Worm (Caenorhabditis elegans) whole organism, L4 larva: Measurements from ENCODE around the gene unc-16.

ENCODE experiments used
- F10B5.3 ChIP-seq: sonication (generic microtip); optimal IDR thresholded peaks from 2 replicates; lab custom pipeline; 2016; ENCODE audit warnings: mild to moderate bottlenecking, missing genetic modification characterization, missing compliant biosample characterization
- F26F4.8 ChIP-seq: fragments of 200-800 bp; sonication (Bioruptor generic); conservative IDR thresholded peaks from 2 replicates; pipeline ENCODE4 v1.3.6; 2022; ENCODE audit warnings: missing genetic modification characterization, missing compliant biosample characterization
- F44E2.7 ChIP-seq: fragments of 200-800 bp; sonication (Bioruptor generic); IDR thresholded peaks from 2 replicates; pipeline ENCODE4 v2.1.2; 2022; ENCODE audit warnings: missing genetic modification characterization, missing compliant biosample characterization
- F49E8.2 ChIP-seq: sonication (generic microtip); optimal IDR thresholded peaks from 2 replicates; lab custom pipeline; 2016; ENCODE audit warnings: missing compliant biosample characterization, mild to moderate bottlenecking, missing genetic modification characterization, borderline replicate concordance
- T26A8.4 ChIP-seq: fragments of 200-800 bp; sonication (Bioruptor generic); IDR thresholded peaks from 2 replicates; pipeline ENCODE4 v1.3.6; 2022; ENCODE audit warnings: missing genetic modification characterization, missing compliant biosample characterization
- aly-2 ChIP-seq: sonication (generic microtip); optimal IDR thresholded peaks from 2 replicates; lab custom pipeline; 2018; ENCODE audit warnings: missing biosample characterization, missing genetic modification characterization
- ceh-28 ChIP-seq: fragments of 150-350 bp; optimal IDR thresholded peaks from 2 replicates; lab custom pipeline; 2014; ENCODE audit warnings: missing biosample characterization, missing genetic modification reagents, missing genetic modification characterization
- ceh-62 ChIP-seq: sonication (generic microtip); optimal IDR thresholded peaks from 2 replicates; lab custom pipeline; 2017; ENCODE audit warnings: missing biosample characterization, missing genetic modification characterization
- ces-1 ChIP-seq: fragments of 150-350 bp; sonication (generic microtip); optimal IDR thresholded peaks from 4 replicates; lab custom pipeline; 2014; ENCODE audit warnings: missing biosample characterization, missing genetic modification reagents, missing genetic modification characterization
- cey-2 ChIP-seq: sonication (generic microtip); optimal IDR thresholded peaks from 3 replicates; lab custom pipeline; 2017; ENCODE audit warnings: missing genetic modification characterization, mild to moderate bottlenecking, missing compliant biosample characterization, antibody characterized with exemption, borderline replicate concordance; ENCODE audit not compliant: insufficient read depth
- ctbp-1 ChIP-seq: fragments of 200-800 bp; sonication (Bioruptor generic); IDR thresholded peaks from 2 replicates; pipeline ENCODE4 v1.3.6; 2022; ENCODE audit warnings: missing genetic modification reagents, missing genetic modification characterization, missing compliant biosample characterization
- daf-12 ChIP-seq: fragments of 150-350 bp; optimal IDR thresholded peaks from 2 replicates; lab custom pipeline; 2014; ENCODE audit warnings: missing biosample characterization, missing genetic modification reagents, missing genetic modification characterization
- daf-19 ChIP-seq: fragments of 200-800 bp; sonication (Bioruptor generic); conservative IDR thresholded peaks from 2 replicates; pipeline ENCODE4 v1.3.6; 2022; ENCODE audit warnings: missing genetic modification characterization, missing compliant biosample characterization
- dmd-6 ChIP-seq: fragments of 200-800 bp; sonication (Bioruptor generic); IDR thresholded peaks from 2 replicates; pipeline ENCODE4 v1.3.6; 2022; ENCODE audit warnings: missing genetic modification reagents, missing genetic modification characterization, missing compliant biosample characterization
- dmd-9 ChIP-seq: fragments of 200-800 bp; sonication (Bioruptor generic); IDR thresholded peaks from 2 replicates; pipeline ENCODE4 v1.3.6; 2022; ENCODE audit warnings: missing genetic modification reagents, missing genetic modification characterization, missing compliant biosample characterization
- dpl-1 ChIP-seq: fragments of 150-350 bp; optimal IDR thresholded peaks from 2 replicates; lab custom pipeline; 2014; ENCODE audit warnings: missing biosample characterization, missing genetic modification reagents, missing genetic modification characterization
- dve-1 ChIP-seq: sonication (generic microtip); optimal IDR thresholded peaks from 2 replicates; lab custom pipeline; 2017; ENCODE audit warnings: antibody characterized with exemption, mild to moderate bottlenecking, missing genetic modification characterization, missing compliant biosample characterization; ENCODE audit not compliant: insufficient read depth
- egl-27 ChIP-seq: sonication (generic microtip); optimal IDR thresholded peaks from 3 replicates; lab custom pipeline; 2017; ENCODE audit warnings: missing biosample characterization, missing genetic modification reagents, missing genetic modification characterization
- fkh-10 ChIP-seq: fragments of 150-350 bp; optimal IDR thresholded peaks from 2 replicates; lab custom pipeline; 2014; ENCODE audit warnings: missing biosample characterization, missing genetic modification reagents, missing genetic modification characterization
- hlh-11 ChIP-seq: fragments of 200-800 bp; sonication (Bioruptor generic); optimal IDR thresholded peaks from 2 replicates; lab custom pipeline; 2018; ENCODE audit warnings: mild to moderate bottlenecking, missing genetic modification characterization, missing compliant biosample characterization
- hmg-1.1 ChIP-seq: fragments of 200-800 bp; sonication (Bioruptor generic); IDR thresholded peaks from 2 replicates; pipeline ENCODE4 v1.3.6; 2022; ENCODE audit warnings: missing genetic modification reagents, missing genetic modification characterization, missing compliant biosample characterization
- jun-1 ChIP-seq: fragments of 150-350 bp; optimal IDR thresholded peaks from 2 replicates; lab custom pipeline; 2014; ENCODE audit warnings: missing biosample characterization, missing genetic modification reagents, missing genetic modification characterization
- lin-1 ChIP-seq: fragments of 200-800 bp; sonication (Bioruptor generic); IDR thresholded peaks from 2 replicates; pipeline ENCODE4 v1.3.6; 2022; ENCODE audit warnings: missing genetic modification reagents, missing genetic modification characterization, missing compliant biosample characterization
- lin-15B ChIP-seq: fragments of 150-350 bp; sonication (generic microtip); optimal IDR thresholded peaks from 3 replicates; lab custom pipeline; 2014; ENCODE audit warnings: missing biosample characterization, missing genetic modification characterization
- lin-29 ChIP-seq: fragments of 200-800 bp; sonication (Bioruptor generic); IDR thresholded peaks from 2 replicates; pipeline ENCODE4 v1.3.6; 2022; ENCODE audit warnings: missing genetic modification reagents, missing genetic modification characterization, missing compliant biosample characterization
- lin-38 ChIP-seq: fragments of 200-800 bp; sonication (Bioruptor generic); IDR thresholded peaks from 2 replicates; pipeline ENCODE4 v1.3.6; 2022; ENCODE audit warnings: missing genetic modification reagents, missing genetic modification characterization, missing compliant biosample characterization
- lin-39 ChIP-seq: fragments of 150-350 bp; optimal IDR thresholded peaks from 2 replicates; lab custom pipeline; 2014; ENCODE audit warnings: missing biosample characterization, missing genetic modification reagents, missing genetic modification characterization
- lir-3 ChIP-seq: sonication (generic microtip); optimal IDR thresholded peaks from 2 replicates; lab custom pipeline; 2016; ENCODE audit warnings: mild to moderate bottlenecking, missing genetic modification characterization, missing compliant biosample characterization
- madf-9 ChIP-seq: fragments of 200-800 bp; sonication (Bioruptor generic); conservative IDR thresholded peaks from 2 replicates; pipeline ENCODE4 v1.3.6; 2022; ENCODE audit warnings: missing genetic modification reagents, missing genetic modification characterization, missing compliant biosample characterization
- mdt-29 ChIP-seq: fragments of 200-800 bp; sonication (Bioruptor generic); IDR thresholded peaks from 2 replicates; pipeline ENCODE4 v1.3.6; 2022; ENCODE audit warnings: missing genetic modification reagents, missing genetic modification characterization, missing compliant biosample characterization
- mep-1 ChIP-seq: fragments of 150-350 bp; sonication (generic microtip); optimal IDR thresholded peaks from 3 replicates; lab custom pipeline; 2014; ENCODE audit warnings: missing biosample characterization, missing genetic modification characterization
- mxl-3 ChIP-seq: fragments of 200-800 bp; sonication (Bioruptor generic); optimal IDR thresholded peaks from 2 replicates; lab custom pipeline; 2018; ENCODE audit warnings: mild to moderate bottlenecking, missing genetic modification characterization, missing compliant biosample characterization
- nhr-10 ChIP-seq: fragments of 150-350 bp; optimal IDR thresholded peaks from 2 replicates; lab custom pipeline; 2014; ENCODE audit warnings: missing biosample characterization, missing genetic modification characterization
- nhr-102 ChIP-seq: sonication (generic microtip); optimal IDR thresholded peaks from 2 replicates; lab custom pipeline; 2016; ENCODE audit warnings: mild to moderate bottlenecking, missing genetic modification characterization, moderate library complexity, missing compliant biosample characterization
- nhr-76 ChIP-seq: fragments of 150-350 bp; optimal IDR thresholded peaks from 2 replicates; lab custom pipeline; 2014; ENCODE audit warnings: missing biosample characterization, missing genetic modification characterization
- nhr-77 ChIP-seq: fragments of 150-350 bp; optimal IDR thresholded peaks from 2 replicates; lab custom pipeline; 2014; ENCODE audit warnings: missing biosample characterization, missing genetic modification characterization
- pha-4 ChIP-seq, 2 experiments: fragments of 150-350 bp in 1 of 2; fragments of 200-800 bp in 1 of 2; sonication (Bioruptor generic) in 1 of 2; IDR thresholded peaks in 1 of 2; optimal IDR thresholded peaks in 1 of 2; 2 replicates each; pipeline versions ENCODE4 v1.3.6 to Lab custom; 2014 to 2022; ENCODE audit warnings: missing genetic modification characterization in 2 of 2, missing genetic modification reagents in 2 of 2, missing biosample characterization in 1 of 2, missing compliant biosample characterization in 1 of 2
- pqm-1 ChIP-seq: sonication (generic microtip); optimal IDR thresholded peaks from 2 replicates; lab custom pipeline; 2017; ENCODE audit warnings: missing biosample characterization, missing genetic modification characterization
- saeg-2 ChIP-seq: fragments of 200-800 bp; sonication (Bioruptor generic); IDR thresholded peaks from 2 replicates; pipeline ENCODE4 v1.3.6; 2022; ENCODE audit warnings: missing genetic modification reagents, missing genetic modification characterization, missing compliant biosample characterization
- snpc-1.2 ChIP-seq: fragments of 200-800 bp; sonication (Bioruptor generic); IDR thresholded peaks from 2 replicates; pipeline ENCODE4 v1.3.6; 2022; ENCODE audit warnings: missing genetic modification reagents, missing genetic modification characterization, missing compliant biosample characterization
- tra-1 ChIP-seq: fragments of 200-800 bp; sonication (Bioruptor generic); IDR thresholded peaks from 2 replicates; pipeline ENCODE4 v1.3.6; 2022; ENCODE audit warnings: missing genetic modification reagents, missing genetic modification characterization, missing compliant biosample characterization
- unc-130 ChIP-seq: sonication (generic microtip); optimal IDR thresholded peaks from 2 replicates; lab custom pipeline; 2016; ENCODE audit warnings: missing genetic modification reagents, missing genetic modification characterization, missing compliant biosample characterization
- unc-62 ChIP-seq, 3 experiments: fragments of 150-350 bp in 1 of 3; sonication (generic microtip); optimal IDR thresholded peaks in 2 of 3; peaks in 1 of 3; 1 replicate in 1 of 3; 2 replicates in 2 of 3; lab custom pipeline; 2014 to 2017; ENCODE audit warnings: missing biosample characterization in 3 of 3, missing genetic modification characterization in 3 of 3, missing genetic modification reagents in 3 of 3, missing genotype in 1 of 3
- vab-7 ChIP-seq: fragments of 200-800 bp; sonication (Bioruptor generic); IDR thresholded peaks from 2 replicates; pipeline ENCODE4 v1.3.6; 2022; ENCODE audit warnings: missing genetic modification reagents, missing genetic modification characterization, missing compliant biosample characterization
- zfp-3 ChIP-seq: fragments of 200-800 bp; sonication (Bioruptor generic); conservative IDR thresholded peaks from 2 replicates; pipeline ENCODE4 v1.3.6; 2022; ENCODE audit warnings: missing genetic modification reagents, missing genetic modification characterization, missing compliant biosample characterization
- zip-2 ChIP-seq: fragments of 150-350 bp; optimal IDR thresholded peaks from 2 replicates; lab custom pipeline; 2014; ENCODE audit warnings: missing biosample characterization, missing genetic modification characterization

Gene unc-16

DNA sequence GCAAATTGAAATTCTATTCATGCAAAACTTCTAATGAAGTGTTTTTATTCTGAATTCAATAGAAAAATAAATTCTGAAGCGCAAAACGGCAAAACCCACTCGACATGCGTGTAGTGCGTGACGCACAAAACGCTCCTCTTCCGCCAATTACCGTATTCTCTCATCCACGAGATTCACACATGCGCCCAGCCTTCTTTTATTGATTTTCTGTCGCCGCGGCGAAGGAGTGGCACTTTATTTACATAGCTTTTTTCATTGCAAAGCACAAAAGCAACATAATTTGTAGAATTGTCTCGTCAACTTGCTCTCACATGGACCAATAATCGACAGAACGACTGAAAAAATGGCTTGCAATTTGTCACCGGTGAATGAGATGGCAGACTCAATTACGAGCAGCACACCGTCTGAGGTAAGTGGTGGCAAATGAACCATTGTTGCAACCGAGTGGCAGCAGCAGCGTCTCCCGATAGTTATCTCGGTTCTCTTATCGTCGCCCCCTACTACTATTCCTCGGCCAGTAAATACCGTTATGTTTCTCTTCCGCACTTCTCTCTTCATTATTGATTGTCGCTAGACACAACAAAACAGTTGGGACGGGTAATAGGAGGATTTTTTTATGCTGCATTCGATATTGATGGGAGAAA lies at the start of gene unc-16 (continued):
- TF ChIP-seq nhr-102 (tag; lab: Kevin White, UChicago) = peak; percentile 51
- no peak for TF ChIP-seq zfp-3 (GFP tag; lab: Robert Waterston, UW)
- TF ChIP-seq madf-9 (GFP tag; lab: Robert Waterston, UW) = 0 out of 2 replicates have a peak, but pooled peaks have one; percentile 21
- TF ChIP-seq mep-1 (tag; lab: Kevin White, UChicago) = peak; percentile 94
- no peak for TF ChIP-seq F44E2.7 (GFP tag; lab: Robert Waterston, UW)
- no peak for TF ChIP-seq tra-1 (GFP tag; lab: Robert Waterston, UW)

DNA sequence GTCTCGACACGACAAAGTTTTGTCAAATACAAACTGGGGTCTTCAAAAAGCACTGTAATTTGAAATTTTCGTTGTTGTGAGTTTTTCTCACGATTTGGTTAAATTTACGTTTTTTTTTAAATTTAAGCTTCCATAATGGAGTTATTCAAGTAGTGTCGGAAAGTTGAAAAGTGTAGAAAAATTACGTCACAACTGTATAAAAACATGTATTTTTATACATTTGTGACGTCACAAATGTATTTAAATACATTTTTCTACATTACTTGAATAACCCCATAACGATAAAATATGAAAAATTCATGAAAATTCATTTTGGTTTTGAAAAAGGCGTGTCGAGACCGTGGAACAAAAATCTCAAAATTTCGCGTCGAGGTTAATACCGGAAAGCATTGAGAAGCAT lies 48.6 kb upstream of the unc-16 start:
- no peak for TF ChIP-seq lin-15B
- no peak for TF ChIP-seq mep-1 (tag; lab: Kevin White, UChicago)
- TF ChIP-seq mxl-3 (GFP tag; lab: Kevin White, UChicago) = no peak
- TF ChIP-seq F49E8.2 (tag; lab: Kevin White, UChicago) = no peak
- TF ChIP-seq aly-2 (tag; lab: Kevin White, UChicago) = no peak
- no peak for TF ChIP-seq nhr-77 (tag; lab: Kevin White, UChicago)
- TF ChIP-seq fkh-10 (GFP tag; lab: Kevin White, UChicago) = no peak
- TF ChIP-seq zip-2 (tag; lab: Kevin White, UChicago) = no peak
- no peak for TF ChIP-seq F26F4.8
- TF ChIP-seq tra-1 (GFP tag; lab: Robert Waterston, UW) = no peak
- no peak for TF ChIP-seq saeg-2 (GFP tag; lab: Robert Waterston, UW)
- TF ChIP-seq mdt-29 (GFP tag; lab: Robert Waterston, UW) = no peak
- TF ChIP-seq hmg-1.1 (GFP tag; lab: Robert Waterston, UW) = no peak
- no peak for TF ChIP-seq ceh-62
- TF ChIP-seq unc-130 = no peak
- TF ChIP-seq lin-1 = no peak
- no peak for TF ChIP-seq egl-27 (tag; lab: Kevin White, UChicago)
- TF ChIP-seq lir-3 = no peak
- no peak for TF ChIP-seq pqm-1 (tag; lab: Kevin White, UChicago)

DNA sequence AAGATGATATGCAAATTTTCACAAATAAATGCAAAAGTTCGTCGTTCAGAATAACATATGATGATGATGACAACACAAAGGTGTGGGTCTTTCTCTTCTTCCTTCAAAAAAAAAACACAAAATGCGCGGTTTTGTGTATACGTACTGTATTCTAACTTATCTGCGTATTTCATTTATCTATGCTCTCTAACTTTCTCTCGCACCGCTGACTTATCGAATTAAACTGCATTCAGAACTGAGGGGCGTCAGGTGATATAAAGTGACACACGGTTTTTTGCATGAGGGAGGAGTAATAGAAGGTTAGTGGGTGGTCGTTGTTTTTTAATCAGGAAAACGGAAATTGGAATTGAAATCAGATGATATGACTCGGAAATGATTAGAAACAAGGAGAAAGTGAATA lies 45.8 kb upstream of the unc-16 start, which contains the start of gene sod-4:
TSS of gene sod-4 (minus strand) at position 109 of the 400 bp plus-strand sequence.
- TF ChIP-seq nhr-10 (tag; lab: Kevin White, UChicago) = no peak
- peak; percentile 27 for TF ChIP-seq mxl-3 (GFP tag; lab: Kevin White, UChicago)
- TF ChIP-seq ces-1 (GFP tag; lab: Kevin White, UChicago) = no peak
- no peak for TF ChIP-seq daf-19 (GFP tag; lab: Robert Waterston, UW)
- TF ChIP-seq jun-1 (tag; lab: Kevin White, UChicago) = no peak
- TF ChIP-seq lin-39 (tag; lab: Kevin White, UChicago) = no peak
- no peak for TF ChIP-seq ctbp-1 (GFP tag; lab: Robert Waterston, UW)
- no peak for TF ChIP-seq ceh-28 (tag; lab: Kevin White, UChicago)
- no peak for TF ChIP-seq dpl-1 (GFP tag; lab: Kevin White, UChicago)
- TF ChIP-seq nhr-77 (tag; lab: Kevin White, UChicago) = no peak
- no peak for TF ChIP-seq saeg-2 (GFP tag; lab: Robert Waterston, UW)
- no peak for TF ChIP-seq snpc-1.2 (GFP tag; lab: Robert Waterston, UW)
- no peak for TF ChIP-seq unc-62 (GFP tag; optimal IDR thresholded peaks at IDR 0.05 in 1 of 2; lab: Kevin White, UChicago)
- no peak for TF ChIP-seq unc-62 (tag; optimal IDR thresholded peaks at IDR 0.05; lab: Kevin White, UChicago)
- TF ChIP-seq F10B5.3 (tag; lab: Kevin White, UChicago) = no peak
- no peak for TF ChIP-seq lin-38 (GFP tag; lab: Robert Waterston, UW)
- no peak for TF ChIP-seq hlh-11 (tag; lab: Kevin White, UChicago)
- TF ChIP-seq tra-1 (GFP tag; lab: Robert Waterston, UW) = peak; percentile 51; the same call in 1 of the 2 replicates
- no peak for TF ChIP-seq nhr-76 (tag; lab: Kevin White, UChicago)
- TF ChIP-seq lin-29 (GFP tag; lab: Robert Waterston, UW) = no peak
- TF ChIP-seq fkh-10 (GFP tag; lab: Kevin White, UChicago) = no peak
- no peak for TF ChIP-seq aly-2 (tag; lab: Kevin White, UChicago)
- peak; percentile 55 for TF ChIP-seq dve-1 (tag; lab: Kevin White, UChicago)
- no peak for TF ChIP-seq T26A8.4
- no peak for TF ChIP-seq pha-4 (GFP tag; IDR thresholded peaks at IDR 0.05; lab: Robert Waterston, UW)
- no peak for TF ChIP-seq pha-4 (tag; optimal IDR thresholded peaks at IDR 0.05; lab: Kevin White, UChicago)
- TF ChIP-seq cey-2 (tag; lab: Kevin White, UChicago) = peak; percentile 36
- no peak for TF ChIP-seq daf-12 (tag; lab: Kevin White, UChicago)
- no peak for TF ChIP-seq vab-7
- TF ChIP-seq dmd-6 = no peak
- no peak for TF ChIP-seq dmd-9 (GFP tag; lab: Robert Waterston, UW)
